Fruit fly (Drosophila melanogaster): Measurements from ENCODE around the gene Npc2d.
A peak's percentile ranks its signal among the peaks of the same experiment; 100 is the strongest.

Gene Npc2d

DNA sequence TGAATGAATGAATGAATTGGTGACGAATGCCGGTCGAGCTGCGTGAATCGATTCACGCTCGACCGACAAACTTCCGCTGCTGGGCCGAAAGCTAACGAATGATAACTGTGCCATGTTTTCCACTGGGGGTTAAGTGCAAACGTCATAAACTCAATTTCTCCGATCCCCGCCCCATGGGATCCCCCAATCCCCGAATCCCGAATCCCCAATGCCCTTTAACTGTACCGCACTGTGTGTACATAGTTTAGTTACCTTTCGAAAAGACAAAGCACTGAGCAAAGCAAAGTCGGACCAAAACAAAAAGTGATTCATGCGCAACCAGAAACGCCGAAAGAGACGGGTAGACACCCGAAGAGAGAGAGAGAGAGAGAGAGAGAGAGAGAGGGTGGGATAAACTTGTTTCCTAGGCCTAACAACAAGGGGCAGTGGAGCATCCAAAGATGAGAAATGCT lies 20.9 kb downstream of the Npc2d start (continued):
- no peak for TF ChIP-seq Dad (GFP tag; optimal IDR thresholded peaks at IDR 0.05)
- TF ChIP-seq sna (GFP tag; IDR thresholded peaks at IDR 0.05; ENCODE audit: partially characterized antibody), result 0 out of 2 replicates have a peak, but pooled peaks have one; percentile 14
- TF ChIP-seq CG9932 (GFP tag; IDR thresholded peaks at IDR 0.05), result no peak
- TF ChIP-seq mld (GFP tag; IDR thresholded peaks at IDR 0.05; ENCODE audit: partially characterized antibody), result 0 out of 3 replicates have a peak, but pooled peaks have one; percentile 39
- no peak for TF ChIP-seq pb (GFP tag; optimal IDR thresholded peaks at IDR 0.05)
- no peak for TF ChIP-seq CG15514 (GFP tag; optimal IDR thresholded peaks at IDR 0.05)
- TF ChIP-seq Atf-2 (GFP tag; optimal IDR thresholded peaks at IDR 0.05), result no peak
- peak; percentile 80 for TF ChIP-seq kni (GFP tag; optimal IDR thresholded peaks at IDR 0.05)
- no peak for TF ChIP-seq dimm (GFP tag; IDR thresholded peaks at IDR 0.05)
- TF ChIP-seq grau (tag; optimal IDR thresholded peaks at IDR 0.05), result peak; percentile 2
- no peak for TF ChIP-seq CG13624 (GFP tag; optimal IDR thresholded peaks at IDR 0.05)
- TF ChIP-seq Hmr (GFP tag; optimal IDR thresholded peaks at IDR 0.05), result no peak
- peak; percentile 56 to 82 for TF ChIP-seq Trl (optimal IDR thresholded peaks at IDR 0.05)
- no peak for TF ChIP-seq Trl (GFP tag; optimal IDR thresholded peaks at IDR 0.05)
- TF ChIP-seq kay (GFP tag; optimal IDR thresholded peaks at IDR 0.05), result peak; percentile 80
- TF ChIP-seq CG8281 (tag; optimal IDR thresholded peaks at IDR 0.05), result peak; percentile 35
- TF ChIP-seq tin (GFP tag; optimal IDR thresholded peaks at IDR 0.05), result no peak
- TF ChIP-seq CG18262 (tag; optimal IDR thresholded peaks at IDR 0.05), result peak; percentile 52
- peak; percentile 58 for TF ChIP-seq Med (GFP tag)
- TF ChIP-seq CG13287 (GFP tag; IDR thresholded peaks at IDR 0.05; ENCODE audit: partially characterized antibody), result no peak
- no peak for TF ChIP-seq bsh (GFP tag; optimal IDR thresholded peaks at IDR 0.05)
- TF ChIP-seq CG17359 (tag; optimal IDR thresholded peaks at IDR 0.05), result peak; percentile 37
- TF ChIP-seq sd (tag; optimal IDR thresholded peaks at IDR 0.05), result peak; percentile 1
- TF ChIP-seq CG32532 (GFP tag; IDR thresholded peaks at IDR 0.05), result peak; percentile 30; the same call in 1 of the 2 replicates
- TF ChIP-seq sqz (GFP tag; optimal IDR thresholded peaks at IDR 0.05), result no peak
- no peak for TF ChIP-seq CG8290 (GFP tag; optimal IDR thresholded peaks at IDR 0.05)
- TF ChIP-seq CG8290 (tag; optimal IDR thresholded peaks at IDR 0.05), result peak in 1 of 2 experiments; percentile 6
- TF ChIP-seq CG3726 (GFP tag; IDR thresholded peaks at IDR 0.05), result no peak
- peak in 1 of 2 experiments; percentile 44 for TF ChIP-seq Eip74EF (GFP tag; optimal IDR thresholded peaks at IDR 0.05)
- peak; percentile 55 for TF ChIP-seq CG12769 (tag; optimal IDR thresholded peaks at IDR 0.05)
- no peak for TF ChIP-seq CG5180 (GFP tag; optimal IDR thresholded peaks at IDR 0.05)
- no peak for TF ChIP-seq psq (GFP tag; optimal IDR thresholded peaks at IDR 0.05)
- TF ChIP-seq Dip2 (GFP tag; IDR thresholded peaks at IDR 0.05), result no peak
- TF ChIP-seq hkb (optimal IDR thresholded peaks at IDR 0.05), result no peak
- TF ChIP-seq hkb (GFP tag; IDR thresholded peaks at IDR 0.05), result 0 out of 2 replicates have a peak, but pooled peaks have one; percentile 8
- peak; percentile 38 for TF ChIP-seq dmrt99B (tag; optimal IDR thresholded peaks at IDR 0.05)
- no peak for TF ChIP-seq CoRest (tag; optimal IDR thresholded peaks at IDR 0.05)
- TF ChIP-seq CG18011 (GFP tag; optimal IDR thresholded peaks at IDR 0.05), result no peak
- no peak for TF ChIP-seq CG6791 (GFP tag; IDR thresholded peaks at IDR 0.05; ENCODE audit: partially characterized antibody)
- TF ChIP-seq danr (GFP tag; IDR thresholded peaks at IDR 0.05), result no peak
- TF ChIP-seq pros (GFP tag; optimal IDR thresholded peaks at IDR 0.05), result peak; percentile 32
- TF ChIP-seq CG11456 (GFP tag; IDR thresholded peaks at IDR 0.05), result no peak
- TF ChIP-seq Hr78 (GFP tag; optimal IDR thresholded peaks at IDR 0.05), result peak in 1 of 2 experiments; percentile 63
- TF ChIP-seq CG4424 (GFP tag; optimal IDR thresholded peaks at IDR 0.05), result no peak
- TF ChIP-seq lab (GFP tag; optimal IDR thresholded peaks at IDR 0.05), result no peak
- no peak for TF ChIP-seq mirr (GFP tag; optimal IDR thresholded peaks at IDR 0.05)
- no peak for TF ChIP-seq CG3838 (GFP tag; optimal IDR thresholded peaks at IDR 0.05)
- no peak for TF ChIP-seq CG8388 (GFP tag; optimal IDR thresholded peaks at IDR 0.05)
- TF ChIP-seq D19A (tag; optimal IDR thresholded peaks at IDR 0.05), result peak; percentile 41
- TF ChIP-seq chinmo (GFP tag; IDR thresholded peaks at IDR 0.05; ENCODE audit: partially characterized antibody), result 0 out of 4 replicates have a peak, but pooled peaks have one; percentile 44
